Fruit fly (Drosophila melanogaster) whole organism, prepupa: ENCODE measurements around the gene CG31827.

Experiments used
- CG10631 ChIP-seq: fragments of 200-800 bp; sonication (Bioruptor generic); optimal IDR thresholded peaks from 2 replicates; lab custom pipeline; 2016; ENCODE audit warnings: missing biosample characterization, missing genetic modification characterization
- CG10669 ChIP-seq: fragments of 200-800 bp; sonication (Bioruptor generic); optimal IDR thresholded peaks from 3 replicates; lab custom pipeline; 2018; ENCODE audit warnings: missing biosample characterization, mild to moderate bottlenecking, missing genetic modification characterization, moderate library complexity
- CG11294 ChIP-seq: fragments of 200-800 bp; sonication (Bioruptor generic); IDR thresholded peaks from 2 replicates; pipeline ENCODE4 v1.3.6; 2022; ENCODE audit warnings: missing biosample characterization, missing genetic modification characterization
- CG11902 ChIP-seq: fragments of 200-800 bp; sonication (Bioruptor generic); optimal IDR thresholded peaks from 3 replicates; lab custom pipeline; 2016; ENCODE audit warnings: missing biosample characterization, missing genetic modification characterization
- CG1621 ChIP-seq: fragments of 200-800 bp; sonication (Bioruptor generic); optimal IDR thresholded peaks from 3 replicates; lab custom pipeline; 2018; ENCODE audit warnings: missing biosample characterization, mild to moderate bottlenecking, missing genetic modification characterization
- CG16779 ChIP-seq: fragments of 200-800 bp; sonication (Bioruptor generic); optimal IDR thresholded peaks from 3 replicates; lab custom pipeline; 2017; ENCODE audit warnings: missing biosample characterization, mild to moderate bottlenecking, missing genetic modification characterization
- CG3032 ChIP-seq: fragments of 200-800 bp; optimal IDR thresholded peaks from 2 replicates; lab custom pipeline; 2019; ENCODE audit warnings: missing biosample characterization, mild to moderate bottlenecking, missing genetic modification characterization, moderate library complexity
- CG31627 ChIP-seq: fragments of 200-800 bp; sonication (Bioruptor generic); optimal IDR thresholded peaks from 3 replicates; lab custom pipeline; 2016; ENCODE audit warnings: missing biosample characterization, missing genetic modification characterization
- CG32006 ChIP-seq: fragments of 200-800 bp; sonication (Bioruptor generic); optimal IDR thresholded peaks from 3 replicates; lab custom pipeline; 2017; ENCODE audit warnings: missing biosample characterization, mild to moderate bottlenecking, missing genetic modification characterization
- CG6792 ChIP-seq: fragments of 200-800 bp; sonication (Bioruptor generic); optimal IDR thresholded peaks from 3 replicates; lab custom pipeline; 2016; ENCODE audit warnings: missing biosample characterization, missing genetic modification characterization
- CG6808 ChIP-seq: fragments of 200-800 bp; sonication (Bioruptor generic); optimal IDR thresholded peaks from 3 replicates; lab custom pipeline; 2017; ENCODE audit warnings: missing biosample characterization, missing genetic modification characterization, mild to moderate bottlenecking, moderate library complexity, missing genetic modification reagents
- CG6854 ChIP-seq: fragments of 200-800 bp; sonication (Bioruptor generic); optimal IDR thresholded peaks from 2 replicates; lab custom pipeline; 2017; ENCODE audit warnings: missing biosample characterization, mild to moderate bottlenecking, missing genetic modification characterization
- CG7368 ChIP-seq: fragments of 200-800 bp; sonication (Bioruptor generic); optimal IDR thresholded peaks from 3 replicates; lab custom pipeline; 2016; ENCODE audit warnings: missing biosample characterization, missing genetic modification characterization
- CG8119 ChIP-seq: fragments of 200-800 bp; sonication (Bioruptor generic); IDR thresholded peaks from 3 replicates; pipeline ENCODE4 v1.3.6; 2022; ENCODE audit warnings: missing biosample characterization, missing genetic modification characterization
- Eip75B ChIP-seq: fragments of 200-800 bp; sonication (Bioruptor generic); optimal IDR thresholded peaks from 3 replicates; lab custom pipeline; 2016; ENCODE audit warnings: missing biosample characterization, missing genetic modification characterization
- Ets21C ChIP-seq: fragments of 200-800 bp; sonication (Bioruptor generic); optimal IDR thresholded peaks from 3 replicates; lab custom pipeline; 2016; ENCODE audit warnings: missing biosample characterization, missing genetic modification characterization
- Ets96B ChIP-seq: fragments of 200-800 bp; optimal IDR thresholded peaks from 2 replicates; lab custom pipeline; 2019; ENCODE audit warnings: missing biosample characterization, mild to moderate bottlenecking, missing genetic modification characterization, moderate library complexity
- Gug ChIP-seq: fragments of 200-800 bp; sonication (Bioruptor generic); IDR thresholded peaks from 2 replicates; pipeline ENCODE4 v1.3.6; 2022; ENCODE audit warnings: missing biosample characterization, missing genetic modification characterization
- Smox ChIP-seq: fragments of 200-800 bp; sonication (Bioruptor generic); optimal IDR thresholded peaks from 3 replicates; lab custom pipeline; 2016; ENCODE audit warnings: missing biosample characterization, missing genetic modification characterization
- Sox14 ChIP-seq: fragments of 200-800 bp; sonication (Bioruptor generic); optimal IDR thresholded peaks from 3 replicates; lab custom pipeline; 2016; ENCODE audit warnings: missing biosample characterization, missing genetic modification characterization
- acj6 ChIP-seq: fragments of 200-800 bp; sonication (Bioruptor generic); optimal IDR thresholded peaks from 3 replicates; lab custom pipeline; 2016; ENCODE audit warnings: missing biosample characterization, missing genetic modification characterization
- cyc ChIP-seq: fragments of 200-800 bp; sonication (Bioruptor generic); optimal IDR thresholded peaks from 3 replicates; lab custom pipeline; 2016; ENCODE audit warnings: missing biosample characterization, missing genetic modification characterization
- dac ChIP-seq: fragments of 200-800 bp; sonication (Bioruptor generic); optimal IDR thresholded peaks from 2 replicates; lab custom pipeline; 2017; ENCODE audit warnings: missing biosample characterization, mild to moderate bottlenecking, missing genetic modification characterization
- dsx ChIP-seq: fragments of 200-800 bp; optimal IDR thresholded peaks from 3 replicates; lab custom pipeline; 2019; ENCODE audit warnings: missing biosample characterization, mild to moderate bottlenecking, missing genetic modification characterization, moderate library complexity; ENCODE audit not compliant: poor library complexity, severe bottlenecking
- eg ChIP-seq: fragments of 200-800 bp; sonication (Bioruptor generic); IDR thresholded peaks from 3 replicates; pipeline ENCODE4 v1.3.6; 2022; ENCODE audit warnings: missing biosample characterization, missing genetic modification characterization
- fd59A ChIP-seq: fragments of 200-800 bp; sonication (Bioruptor generic); optimal IDR thresholded peaks from 2 replicates; lab custom pipeline; 2017; ENCODE audit warnings: missing biosample characterization, mild to moderate bottlenecking, missing genetic modification characterization, missing genetic modification reagents
- fkh ChIP-seq: fragments of 200-800 bp; sonication (Bioruptor generic); optimal IDR thresholded peaks from 3 replicates; lab custom pipeline; 2017; ENCODE audit warnings: missing biosample characterization, mild to moderate bottlenecking, missing genetic modification characterization, moderate library complexity
- lz ChIP-seq: fragments of 200-800 bp; sonication (Bioruptor generic); optimal IDR thresholded peaks from 3 replicates; lab custom pipeline; 2016; ENCODE audit warnings: missing biosample characterization, missing genetic modification characterization
- net ChIP-seq: fragments of 200-800 bp; sonication (Bioruptor generic); optimal IDR thresholded peaks from 3 replicates; lab custom pipeline; 2016; ENCODE audit warnings: missing biosample characterization, missing genetic modification characterization
- spab ChIP-seq: fragments of 200-800 bp; sonication (Bioruptor generic); optimal IDR thresholded peaks from 2 replicates; lab custom pipeline; 2017; ENCODE audit warnings: missing biosample characterization, mild to moderate bottlenecking, missing genetic modification characterization, missing genetic modification reagents
- ss ChIP-seq, 2 experiments: fragments of 200-800 bp; sonication (Bioruptor generic); optimal IDR thresholded peaks; 2 replicates in 1 of 2; 3 replicates in 1 of 2; lab custom pipeline; 2017 to 2018; ENCODE audit warnings: mild to moderate bottlenecking in 2 of 2, missing biosample characterization in 2 of 2, missing genetic modification characterization in 2 of 2, moderate library complexity in 1 of 2
- svp ChIP-seq: fragments of 200-800 bp; sonication (Bioruptor generic); peaks from one replicate; lab custom pipeline; 2016; ENCODE audit warnings: missing biosample characterization, missing genetic modification characterization
- topi ChIP-seq: fragments of 200-800 bp; sonication (Bioruptor generic); optimal IDR thresholded peaks from 3 replicates; lab custom pipeline; 2016; ENCODE audit warnings: missing biosample characterization, missing genetic modification characterization
- vri ChIP-seq: fragments of 200-800 bp; sonication (Bioruptor generic); optimal IDR thresholded peaks from 3 replicates; lab custom pipeline; 2016; ENCODE audit warnings: missing biosample characterization, mild to moderate bottlenecking, missing genetic modification characterization

Gene CG31827

DNA sequence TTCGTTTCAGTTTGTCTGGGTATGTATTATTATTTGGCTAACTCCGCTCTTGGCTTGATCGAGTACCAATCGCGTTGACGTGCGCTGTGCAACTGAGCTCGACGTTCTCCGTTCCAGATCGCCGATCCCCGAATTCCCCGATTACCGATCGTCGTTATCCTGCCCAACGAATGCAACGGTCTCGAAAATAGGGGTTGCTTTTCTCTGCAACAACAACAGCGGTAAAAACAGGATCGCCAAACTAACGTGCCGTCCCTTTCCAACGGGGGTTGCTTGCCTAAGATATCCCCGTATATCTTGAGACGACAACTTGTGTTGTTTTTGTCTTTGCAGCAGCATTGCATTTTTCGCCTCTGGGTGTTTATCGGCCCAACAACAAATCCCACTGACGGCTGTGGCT is 26.7 kb downstream of the CG31827 start:
- no peak for TF ChIP-seq dsx (GFP tag; lab: Kevin White, UChicago)
- no peak for TF ChIP-seq spab
- no peak for TF ChIP-seq vri (GFP tag; lab: Kevin White, UChicago)
- TF ChIP-seq Eip75B (GFP tag; lab: Kevin White, UChicago), result no peak
- TF ChIP-seq topi (GFP tag; lab: Kevin White, UChicago), result no peak

DNA sequence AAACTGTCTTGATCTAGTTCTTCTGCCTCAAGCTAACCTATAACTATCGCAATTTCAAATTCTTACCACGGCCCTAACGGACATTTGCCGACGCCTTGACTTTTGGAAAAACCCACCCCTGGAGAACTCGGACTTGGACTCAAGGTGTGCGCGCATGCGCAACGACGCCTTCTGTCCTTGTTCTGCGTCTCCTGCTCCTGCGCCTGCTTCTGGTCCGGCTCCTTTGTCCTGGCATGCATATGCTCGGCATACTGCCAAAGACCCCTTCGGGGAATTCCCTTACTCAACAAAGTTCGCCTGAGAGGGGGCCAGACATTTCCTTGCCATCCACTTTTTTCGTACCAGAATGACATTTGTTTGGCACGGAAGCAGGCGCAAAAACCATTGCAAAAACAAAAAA is 30.9 kb downstream of the CG31827 start:
- TF ChIP-seq fd59A (GFP tag; lab: Kevin White, UChicago) (no peak), CG16779 (tag; lab: Kevin White, UChicago) (no peak), Eip75B (GFP tag; lab: Kevin White, UChicago) (no peak), CG11902 (GFP tag; lab: Kevin White, UChicago) (no peak), eg (GFP tag; lab: Robert Waterston, UW) (no peak), acj6 (GFP tag; lab: Kevin White, UChicago) (no peak), Gug (GFP tag; lab: Robert Waterston, UW) (no peak), CG10631 (GFP tag; lab: Kevin White, UChicago) (no peak), CG6854 (GFP tag; lab: Kevin White, UChicago) (no peak), Smox (GFP tag; lab: Kevin White, UChicago) (no peak), CG7368 (GFP tag; lab: Kevin White, UChicago) (no peak), lz (GFP tag; lab: Kevin White, UChicago) (no peak), Ets21C (GFP tag; lab: Kevin White, UChicago) (no peak), CG3032 (tag; lab: Kevin White, UChicago) (no peak), Ets96B (tag; lab: Kevin White, UChicago) (no peak)

DNA sequence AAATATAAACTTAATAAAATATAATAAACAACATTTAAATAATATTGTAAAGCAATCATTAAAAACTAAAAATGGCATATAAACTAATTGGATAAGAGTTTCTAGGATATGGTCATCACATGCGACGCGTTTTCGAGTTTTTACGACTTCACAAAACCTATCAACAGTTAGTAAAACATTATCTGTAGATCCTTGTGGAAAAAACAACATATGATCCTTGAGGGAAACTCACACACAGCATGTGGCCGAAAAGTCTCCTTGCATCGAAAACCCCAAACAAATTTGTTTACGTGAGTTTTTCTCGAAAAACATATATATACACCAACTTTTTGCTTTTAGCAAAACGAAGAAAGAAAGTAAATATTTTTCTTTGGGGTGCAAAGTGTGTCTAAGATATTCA is 35.9 kb downstream of the CG31827 start:
- TF ChIP-seq CG16779 (tag; lab: Kevin White, UChicago), result no peak
- no peak for TF ChIP-seq Sox14 (GFP tag; lab: Kevin White, UChicago)
- TF ChIP-seq net (GFP tag; lab: Kevin White, UChicago), result no peak
- TF ChIP-seq Eip75B (GFP tag; lab: Kevin White, UChicago), result no peak
- no peak for TF ChIP-seq CG8119 (GFP tag; lab: Robert Waterston, UW)

DNA sequence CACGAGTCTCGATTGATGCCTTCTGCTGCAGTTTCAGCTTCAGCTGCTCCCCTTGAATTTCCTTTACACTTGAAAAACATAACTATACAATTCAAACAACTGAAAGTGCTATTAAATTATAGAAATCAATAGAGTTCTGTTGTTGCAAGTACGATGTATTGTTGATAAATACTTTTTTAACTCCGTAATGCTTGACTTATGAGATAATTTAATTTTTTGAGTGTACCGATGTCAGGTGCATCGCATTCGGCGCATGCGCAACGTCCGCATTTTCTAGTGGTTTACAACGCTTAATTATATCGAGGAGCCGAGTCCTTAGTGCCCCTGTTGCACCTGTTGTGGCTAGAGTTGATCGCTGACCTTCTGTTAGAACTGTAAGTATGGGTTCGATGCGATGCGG is 36.4 kb downstream of the CG31827 start:
- TF ChIP-seq CG10669 (GFP tag; lab: Kevin White, UChicago), result no peak
- no peak for TF ChIP-seq Gug (GFP tag; lab: Robert Waterston, UW)
- no peak for TF ChIP-seq CG31627 (GFP tag; lab: Kevin White, UChicago)
- no peak for TF ChIP-seq fd59A (GFP tag; lab: Kevin White, UChicago)
- no peak for TF ChIP-seq eg (GFP tag; lab: Robert Waterston, UW)
- TF ChIP-seq fkh, result no peak
- TF ChIP-seq dac (GFP tag; lab: Kevin White, UChicago), result no peak
- TF ChIP-seq CG6854 (GFP tag; lab: Kevin White, UChicago), result no peak
- TF ChIP-seq CG16779 (tag; lab: Kevin White, UChicago), result no peak

DNA sequence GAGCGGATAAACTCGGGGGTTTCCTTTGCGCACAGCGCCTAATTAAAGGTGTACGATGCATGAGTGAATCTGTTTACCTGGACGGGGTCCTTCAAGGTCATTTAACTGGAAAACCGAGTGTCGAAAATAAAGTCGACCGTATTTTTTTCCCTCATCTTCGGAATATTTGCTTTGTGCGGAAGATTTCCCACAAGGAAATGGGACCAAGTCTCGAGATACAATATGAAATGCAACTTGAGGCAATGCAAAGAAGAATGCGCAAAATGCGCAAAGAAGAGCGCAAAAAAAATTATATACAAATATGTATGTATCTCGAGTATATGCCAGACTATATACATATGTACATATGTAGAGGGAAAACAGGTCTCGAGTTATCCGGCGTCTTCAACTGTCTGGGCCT is 38.0 kb downstream of the CG31827 start:
- TF ChIP-seq CG8119 (GFP tag; lab: Robert Waterston, UW) (no peak), CG32006 (GFP tag; lab: Kevin White, UChicago) (no peak), CG10631 (GFP tag; lab: Kevin White, UChicago) (no peak), ss (GFP tag; optimal IDR thresholded peaks at IDR 0.05; lab: Kevin White, UChicago) (no peak), svp (GFP tag; lab: Kevin White, UChicago) (no peak), fd59A (GFP tag; lab: Kevin White, UChicago) (no peak), CG6808 (GFP tag; lab: Kevin White, UChicago) (no peak), CG6792 (GFP tag; lab: Kevin White, UChicago) (no peak), CG11294 (GFP tag; lab: Robert Waterston, UW) (no peak), cyc (GFP tag; lab: Kevin White, UChicago) (no peak), CG1621 (tag; lab: Kevin White, UChicago) (no peak)
